Worm (Caenorhabditis elegans) whole organism, mixed stage, embryonic: ENCODE data around the gene ZC302.3.

Experiments used
- lsy-2 ChIP-seq: fragments of 150-350 bp; optimal IDR thresholded peaks from 2 replicates; lab custom pipeline; 2014; ENCODE audit warnings: missing biosample characterization, missing genetic modification characterization
- mls-2 ChIP-seq: sonication (generic microtip); optimal IDR thresholded peaks from 2 replicates; lab custom pipeline; 2016; ENCODE audit warnings: mild to moderate bottlenecking, missing genetic modification characterization, moderate library complexity, missing compliant biosample characterization
- nhr-12 ChIP-seq: fragments of 150-350 bp; optimal IDR thresholded peaks from 2 replicates; lab custom pipeline; 2014; ENCODE audit warnings: missing biosample characterization, missing genetic modification characterization
- unc-62 ChIP-seq: fragments of 150-350 bp; optimal IDR thresholded peaks from 2 replicates; lab custom pipeline; 2014; ENCODE audit warnings: missing biosample characterization, missing genetic modification reagents, missing genetic modification characterization

- TF ChIP-seq lsy-2 (tag; lab: Kevin White, UChicago): no peak
- TF ChIP-seq nhr-12: no peak
- TF ChIP-seq unc-62 (GFP tag; lab: Kevin White, UChicago): no peak
- no peak for TF ChIP-seq mls-2
Observed at ce11 chrV:10719833-10720170, 21.5 kb downstream of the ZC302.3 start.
